Fruit fly (Drosophila melanogaster): ENCODE data around the gene Reepl1.

Reepl1 gene

DNA sequence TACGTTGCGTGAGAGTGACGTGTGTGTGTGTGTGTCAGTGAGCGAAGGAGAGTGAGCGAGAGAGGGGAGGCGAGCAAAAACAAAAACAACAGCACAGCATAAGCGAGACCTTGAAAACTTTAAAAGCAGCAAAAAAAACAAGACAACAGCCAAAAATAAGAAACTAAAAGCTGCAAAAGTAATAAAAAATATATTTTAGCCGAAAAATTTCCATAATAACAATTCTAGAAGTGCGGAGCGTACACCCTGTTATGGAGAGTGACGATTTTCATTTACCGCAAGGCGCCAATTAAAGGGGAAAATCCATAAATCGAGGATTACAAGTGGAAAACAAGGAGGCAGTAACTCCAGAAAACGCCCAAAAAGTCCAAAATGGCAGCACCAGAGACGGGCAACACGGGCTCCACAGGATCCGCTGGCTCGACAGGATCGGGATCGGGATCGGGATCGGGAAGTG is 44.0 kb downstream of the Reepl1 start:
- TF ChIP-seq dl (GFP tag; optimal IDR thresholded peaks at IDR 0.05; ENCODE audit: insufficient read depth in 1 of 2, partially characterized antibody in 2 of 2) (no peak), jim (GFP tag; optimal IDR thresholded peaks at IDR 0.05) (no peak), Abd-B (GFP tag; optimal IDR thresholded peaks at IDR 0.05) (no peak), N (GFP tag; optimal IDR thresholded peaks at IDR 0.05) (no peak), CG9705 (GFP tag; optimal IDR thresholded peaks at IDR 0.05) (no peak), OdsH (GFP tag; optimal IDR thresholded peaks at IDR 0.05) (no peak), Myc (optimal IDR thresholded peaks at IDR 0.05) (no peak)

DNA sequence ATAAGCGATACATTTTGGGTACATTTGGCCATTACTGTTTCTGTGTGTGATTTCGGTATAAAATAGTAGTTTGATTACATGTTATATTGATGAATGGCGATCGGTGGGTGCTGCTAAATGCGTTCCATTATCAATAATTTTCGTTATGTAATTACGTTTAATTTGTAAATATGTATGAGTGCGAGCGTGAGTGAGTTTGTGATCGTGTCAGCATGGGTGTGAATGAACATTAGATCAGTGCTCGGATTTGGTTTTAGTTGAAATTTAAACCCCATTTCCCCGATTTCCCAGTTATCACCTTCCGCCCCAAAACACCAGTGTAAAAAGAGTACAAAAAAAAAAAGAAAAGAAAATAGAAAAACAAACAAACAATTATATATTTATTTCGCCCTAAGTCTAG is 47.1 kb downstream of the Reepl1 start:
- TF ChIP-seq br (GFP tag; optimal IDR thresholded peaks at IDR 0.05) (no peak), Rel (GFP tag; optimal IDR thresholded peaks at IDR 0.05) (no peak), Rel (tag; optimal IDR thresholded peaks at IDR 0.05) (no peak), Myc (optimal IDR thresholded peaks at IDR 0.05) (no peak), woc (GFP tag; optimal IDR thresholded peaks at IDR 0.05) (no peak), usp (GFP tag; optimal IDR thresholded peaks at IDR 0.05) (no peak), sv (GFP tag; optimal IDR thresholded peaks at IDR 0.05) (no peak), dmrt93B (GFP tag; optimal IDR thresholded peaks at IDR 0.05) (no peak), Vsx2 (GFP tag; optimal IDR thresholded peaks at IDR 0.05; ENCODE audit: partially characterized antibody) (no peak), GATAd (GFP tag; optimal IDR thresholded peaks at IDR 0.05) (no peak), HLH106 (tag; optimal IDR thresholded peaks at IDR 0.05) (no peak), Hnf4 (GFP tag; optimal IDR thresholded peaks at IDR 0.05) (no peak), Abd-B (GFP tag; optimal IDR thresholded peaks at IDR 0.05) (no peak)

DNA sequence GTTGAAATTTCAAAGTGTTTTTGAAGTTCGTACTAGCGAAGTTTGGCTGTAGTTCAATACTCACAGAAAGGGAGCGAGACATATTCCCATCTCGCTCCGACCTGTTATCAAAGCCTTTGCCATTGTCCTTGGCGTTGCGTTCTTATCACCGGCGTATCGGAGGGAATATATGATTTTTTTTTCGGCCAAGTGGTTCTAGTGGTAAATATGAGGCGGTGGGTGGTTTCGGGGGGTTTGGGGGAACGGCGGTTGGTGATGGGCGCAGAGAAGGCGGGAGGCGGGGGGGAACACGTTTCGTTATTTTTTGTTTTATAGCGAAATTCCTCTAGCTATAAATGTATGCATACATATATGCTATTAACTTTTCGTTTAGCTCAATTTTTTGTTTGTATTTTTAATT is 48.0 kb downstream of the Reepl1 start:
- TF ChIP-seq Dfd (GFP tag; optimal IDR thresholded peaks at IDR 0.05) (no peak), pan (optimal IDR thresholded peaks at IDR 0.05) (no peak), Jra (GFP tag; optimal IDR thresholded peaks at IDR 0.05) (no peak), CG32264 (GFP tag; optimal IDR thresholded peaks at IDR 0.05) (no peak), dmrt93B (GFP tag; optimal IDR thresholded peaks at IDR 0.05) (no peak), GATAd (GFP tag; optimal IDR thresholded peaks at IDR 0.05) (no peak), Myc (optimal IDR thresholded peaks at IDR 0.05) (no peak)

DNA sequence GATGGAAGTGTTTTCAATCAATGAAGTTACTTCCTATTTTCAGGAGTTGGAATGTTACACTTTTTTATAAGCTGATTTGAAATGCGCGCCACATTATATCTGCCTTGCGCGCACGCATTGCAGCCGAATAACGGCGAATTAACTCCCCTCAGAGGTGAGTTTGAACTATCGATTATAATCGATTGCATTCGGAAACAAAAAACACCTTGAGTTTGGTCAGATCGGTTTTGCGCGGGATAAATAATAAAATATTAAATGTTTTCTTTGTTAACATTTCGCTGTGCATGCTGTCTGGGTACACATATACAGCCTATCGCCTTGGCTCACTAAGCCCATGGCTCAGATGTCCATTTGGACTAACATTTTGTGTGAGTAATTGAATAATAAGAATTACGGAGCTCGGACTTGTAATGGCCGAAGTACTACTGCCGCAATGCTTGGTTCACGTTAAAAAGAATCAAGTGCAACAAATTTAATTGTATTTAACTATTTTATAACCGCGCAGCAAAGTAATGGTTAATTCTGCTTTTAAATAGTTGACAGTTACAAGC is 48.9 kb downstream of the Reepl1 start:
- TF ChIP-seq Myc (optimal IDR thresholded peaks at IDR 0.05): peak; percentile 14
- no peak for TF ChIP-seq brk (GFP tag; optimal IDR thresholded peaks at IDR 0.05)
- no peak for TF ChIP-seq HLH106 (tag; optimal IDR thresholded peaks at IDR 0.05)

DNA sequence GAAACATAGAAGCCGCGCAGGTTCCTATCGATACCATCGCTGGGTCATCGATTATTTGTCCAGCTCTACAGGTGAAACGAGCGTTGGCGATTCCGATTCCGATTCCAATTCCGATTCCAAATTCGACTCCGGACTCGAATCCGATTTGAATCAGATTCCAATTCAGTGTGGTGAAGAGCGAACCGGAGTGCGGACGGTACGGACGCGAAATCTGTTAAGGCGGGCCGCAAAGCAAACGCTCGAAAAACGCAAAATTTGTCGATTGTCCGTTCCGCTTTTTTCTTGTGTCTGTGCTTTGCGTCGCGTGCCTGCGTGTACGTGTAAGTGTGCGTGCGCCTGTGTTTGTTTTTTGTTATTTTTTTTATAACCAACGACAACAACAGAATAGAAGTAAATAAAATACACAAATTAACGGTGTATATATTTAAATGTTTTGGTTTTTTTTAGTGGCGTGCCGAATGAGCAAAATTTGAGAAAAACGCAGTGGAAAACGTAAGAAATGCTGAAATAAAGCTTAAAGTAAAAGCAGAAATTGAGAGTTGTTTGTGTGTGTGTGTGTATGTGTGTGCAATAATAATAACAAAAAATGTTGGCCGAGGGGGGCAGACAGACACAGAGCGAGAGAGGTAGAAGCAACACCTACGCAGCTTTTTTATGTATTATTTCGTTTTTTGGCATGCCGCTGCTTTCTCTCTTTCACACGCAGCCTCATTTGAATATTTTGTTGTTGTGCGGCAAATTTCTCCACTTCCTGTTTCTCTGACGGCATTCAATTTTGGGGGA is 49.5 kb downstream of the Reepl1 start, which contains the start of gene Ptp10D:
Gene Ptp10D (plus strand): TSS at position 150 of the 783 bp plus-strand sequence.
- TF ChIP-seq dmrt93B (GFP tag; optimal IDR thresholded peaks at IDR 0.05) (no peak), GATAd (GFP tag; optimal IDR thresholded peaks at IDR 0.05) (no peak), Dfd (GFP tag; optimal IDR thresholded peaks at IDR 0.05) (peak; percentile 28), br (GFP tag; optimal IDR thresholded peaks at IDR 0.05) (no peak), Hr83 (GFP tag; optimal IDR thresholded peaks at IDR 0.05; ENCODE audit: poor library complexity, severe bottlenecking) (peak; percentile 75), woc (GFP tag; optimal IDR thresholded peaks at IDR 0.05) (no peak), sv (GFP tag; optimal IDR thresholded peaks at IDR 0.05) (peak; percentile 1), tai (GFP tag; optimal IDR thresholded peaks at IDR 0.05) (no peak), OdsH (GFP tag; optimal IDR thresholded peaks at IDR 0.05) (peak; percentile 12), Dif (GFP tag; optimal IDR thresholded peaks at IDR 0.05; ENCODE audit: partially characterized antibody) (no peak), dl (GFP tag; optimal IDR thresholded peaks at IDR 0.05; ENCODE audit: insufficient read depth in 1 of 2, partially characterized antibody in 2 of 2) (peak in 1 of 2 experiments; percentile 4), h (GFP tag; optimal IDR thresholded peaks at IDR 0.05) (peak; percentile 88), Hr78 (GFP tag; optimal IDR thresholded peaks at IDR 0.05) (no peak), lola (GFP tag; optimal IDR thresholded peaks at IDR 0.05) (no peak), Sp1 (GFP tag; optimal IDR thresholded peaks at IDR 0.05) (peak; percentile 22), brk (GFP tag; optimal IDR thresholded peaks at IDR 0.05) (no peak), CG32264 (GFP tag; optimal IDR thresholded peaks at IDR 0.05) (no peak), psq (GFP tag; optimal IDR thresholded peaks at IDR 0.05) (peak; percentile 22), Mio (GFP tag; optimal IDR thresholded peaks at IDR 0.05) (no peak), CG9705 (GFP tag; optimal IDR thresholded peaks at IDR 0.05) (no peak), Myc (optimal IDR thresholded peaks at IDR 0.05) (no peak), sage (GFP tag; optimal IDR thresholded peaks at IDR 0.05) (no peak), jim (GFP tag; optimal IDR thresholded peaks at IDR 0.05) (peak; percentile 34), pan (optimal IDR thresholded peaks at IDR 0.05) (no peak), N (GFP tag; optimal IDR thresholded peaks at IDR 0.05) (no peak), CrebA (GFP tag; optimal IDR thresholded peaks at IDR 0.05; ENCODE audit: borderline replicate concordance) (no peak), foxo (GFP tag; optimal IDR thresholded peaks at IDR 0.05) (no peak), Rel (GFP tag; optimal IDR thresholded peaks at IDR 0.05) (no peak), Rel (tag; optimal IDR thresholded peaks at IDR 0.05) (peak; percentile 10), dsf (GFP tag; optimal IDR thresholded peaks at IDR 0.05; ENCODE audit: borderline replicate concordance) (no peak), fru (GFP tag; optimal IDR thresholded peaks at IDR 0.05) (no peak), Jra (GFP tag; optimal IDR thresholded peaks at IDR 0.05) (no peak), Vsx2 (GFP tag; optimal IDR thresholded peaks at IDR 0.05; ENCODE audit: partially characterized antibody) (no peak), Abd-B (GFP tag; optimal IDR thresholded peaks at IDR 0.05) (no peak), Hnf4 (GFP tag; optimal IDR thresholded peaks at IDR 0.05) (peak; percentile 42)

Data from whole organism, wandering third instar larva.